Fruit fly (Drosophila melanogaster): Measurements from ENCODE around the gene CG7950.

Gene CG7950

dm6 chr3R:30090261-30091006, 33.8 kb downstream of the CG7950 start:
- TF ChIP-seq CG11294 (GFP tag; IDR thresholded peaks at IDR 0.05), result no peak
- TF ChIP-seq fkh (GFP tag; optimal IDR thresholded peaks at IDR 0.05), result no peak
- no peak for TF ChIP-seq CG8319 (GFP tag; optimal IDR thresholded peaks at IDR 0.05)
- no peak for TF ChIP-seq achi (GFP tag; optimal IDR thresholded peaks at IDR 0.05)
- TF ChIP-seq CG3032 (tag; optimal IDR thresholded peaks at IDR 0.05), result peak; percentile 18
- TF ChIP-seq CG8119 (GFP tag; IDR thresholded peaks at IDR 0.05), result no peak
- TF ChIP-seq fd59A (GFP tag; optimal IDR thresholded peaks at IDR 0.05), result no peak
- TF ChIP-seq OdsH (GFP tag; optimal IDR thresholded peaks at IDR 0.05), result no peak
- TF ChIP-seq CG4318 (GFP tag; optimal IDR thresholded peaks at IDR 0.05), result no peak
- peak; percentile 66 for TF ChIP-seq Blimp-1 (GFP tag; optimal IDR thresholded peaks at IDR 0.05)
- no peak for TF ChIP-seq Sox14 (GFP tag; optimal IDR thresholded peaks at IDR 0.05)
- peak; percentile 12 for TF ChIP-seq dsx (GFP tag; optimal IDR thresholded peaks at IDR 0.05; ENCODE audit: poor library complexity, severe bottlenecking)
- TF ChIP-seq CG11762 (GFP tag; optimal IDR thresholded peaks at IDR 0.05; ENCODE audit: insufficient read depth), result no peak
- TF ChIP-seq Hr39 (GFP tag; optimal IDR thresholded peaks at IDR 0.05), result no peak
- peak; percentile 20 for TF ChIP-seq Ets96B (tag; optimal IDR thresholded peaks at IDR 0.05)
- TF ChIP-seq Lpt (GFP tag; optimal IDR thresholded peaks at IDR 0.05), result no peak
- no peak for TF ChIP-seq CG11902 (GFP tag; optimal IDR thresholded peaks at IDR 0.05)
- TF ChIP-seq CG34406 (GFP tag; optimal IDR thresholded peaks at IDR 0.05), result no peak
- TF ChIP-seq ss (GFP tag; optimal IDR thresholded peaks at IDR 0.05), result peak in 1 of 2 experiments; percentile 62
- no peak for TF ChIP-seq acj6 (GFP tag; optimal IDR thresholded peaks at IDR 0.05)
- no peak for TF ChIP-seq Ets21C (GFP tag; optimal IDR thresholded peaks at IDR 0.05)
- TF ChIP-seq CG9139 (GFP tag; optimal IDR thresholded peaks at IDR 0.05), result peak; percentile 26
- no peak for TF ChIP-seq fd85E (GFP tag; optimal IDR thresholded peaks at IDR 0.05)
- no peak for TF ChIP-seq topi (GFP tag; optimal IDR thresholded peaks at IDR 0.05)
- no peak for TF ChIP-seq Sox102F (GFP tag; optimal IDR thresholded peaks at IDR 0.05)
- TF ChIP-seq CG32006 (GFP tag; optimal IDR thresholded peaks at IDR 0.05), result peak; percentile 24
- no peak for TF ChIP-seq CG31627 (GFP tag; optimal IDR thresholded peaks at IDR 0.05)
- no peak for TF ChIP-seq salr (GFP tag; optimal IDR thresholded peaks at IDR 0.05)
- no peak for TF ChIP-seq esn (GFP tag; optimal IDR thresholded peaks at IDR 0.05)
- no peak for TF ChIP-seq dac (GFP tag; optimal IDR thresholded peaks at IDR 0.05)
- peak; percentile 20 for TF ChIP-seq CG6808 (GFP tag; optimal IDR thresholded peaks at IDR 0.05)
- TF ChIP-seq CG8632 (GFP tag; optimal IDR thresholded peaks at IDR 0.05), result no peak
- no peak for TF ChIP-seq Gug (GFP tag; IDR thresholded peaks at IDR 0.05)
- TF ChIP-seq pdm3 (GFP tag; optimal IDR thresholded peaks at IDR 0.05), result no peak
- no peak for TF ChIP-seq CG3919 (GFP tag; optimal IDR thresholded peaks at IDR 0.05)
- peak; percentile 2 for TF ChIP-seq spab (GFP tag; optimal IDR thresholded peaks at IDR 0.05)
- TF ChIP-seq CG16779 (tag; optimal IDR thresholded peaks at IDR 0.05), result peak; percentile 21
- no peak for TF ChIP-seq Sox15 (GFP tag; optimal IDR thresholded peaks at IDR 0.05)
- TF ChIP-seq CG10631 (GFP tag; optimal IDR thresholded peaks at IDR 0.05), result no peak
- no peak for TF ChIP-seq svp (GFP tag)
- no peak for TF ChIP-seq CG7368 (GFP tag; optimal IDR thresholded peaks at IDR 0.05)
- TF ChIP-seq vri (GFP tag; optimal IDR thresholded peaks at IDR 0.05), result no peak
- peak; percentile 14 for TF ChIP-seq CG6276 (GFP tag; optimal IDR thresholded peaks at IDR 0.05)
- peak; percentile 22 for TF ChIP-seq Eip78C (GFP tag)
- TF ChIP-seq Hr38 (GFP tag; optimal IDR thresholded peaks at IDR 0.05), result no peak
- TF ChIP-seq Eip93F (GFP tag; optimal IDR thresholded peaks at IDR 0.05), result no peak
- peak; percentile 51; the same call in 2 of the 3 replicates for TF ChIP-seq CG6163 (GFP tag; IDR thresholded peaks at IDR 0.05)
- TF ChIP-seq lz (GFP tag; optimal IDR thresholded peaks at IDR 0.05), result no peak
- no peak for TF ChIP-seq net (GFP tag; optimal IDR thresholded peaks at IDR 0.05)
- TF ChIP-seq CG1621 (tag; optimal IDR thresholded peaks at IDR 0.05), result peak; percentile 7
- TF ChIP-seq CG6792 (GFP tag; optimal IDR thresholded peaks at IDR 0.05), result no peak
